Fruit fly (Drosophila melanogaster) whole organism, embryonic: ENCODE measurements around the gene MtnF.

Source experiments
- BtbVII ChIP-seq: fragments of 200-800 bp; sonication (Bioruptor generic); optimal IDR thresholded peaks from 3 replicates; lab custom pipeline; 2017; ENCODE audit warnings: missing biosample characterization, mild to moderate bottlenecking, missing genetic modification characterization
- CG10462 ChIP-seq: fragments of 200-800 bp; sonication (Bioruptor generic); optimal IDR thresholded peaks from 2 replicates; lab custom pipeline; 2016; ENCODE audit warnings: missing biosample characterization, missing genetic modification characterization
- CG11456 ChIP-seq: fragments of 200-800 bp; sonication (Bioruptor generic); IDR thresholded peaks from 3 replicates; pipeline ENCODE4 v1.3.6; 2022; ENCODE audit warnings: missing biosample characterization, missing genetic modification characterization
- CG11696 ChIP-seq: fragments of 200-800 bp; sonication (Bioruptor generic); IDR thresholded peaks from 2 replicates; pipeline ENCODE4 v1.3.6; 2022; ENCODE audit warnings: missing biosample characterization, missing genetic modification characterization
- CG12236 ChIP-seq: fragments of 200-800 bp; sonication (Bioruptor generic); optimal IDR thresholded peaks from 2 replicates; lab custom pipeline; 2016; ENCODE audit warnings: missing biosample characterization, missing genetic modification characterization
- CG14014 ChIP-seq: fragments of 200-800 bp; sonication (Bioruptor generic); IDR thresholded peaks from 2 replicates; pipeline ENCODE4 v1.3.6; 2022; ENCODE audit warnings: missing biosample characterization, missing genetic modification characterization
- CG17385 ChIP-seq: fragments of 200-800 bp; sonication (Bioruptor generic); optimal IDR thresholded peaks from 3 replicates; lab custom pipeline; 2018; ENCODE audit warnings: missing biosample characterization, mild to moderate bottlenecking, missing genetic modification characterization
- CG2199 ChIP-seq: fragments of 200-800 bp; sonication (Bioruptor generic); IDR thresholded peaks from 3 replicates; pipeline ENCODE4 v1.3.6; 2022; ENCODE audit warnings: missing biosample characterization, missing genetic modification characterization
- CG30403 ChIP-seq: fragments of 200-800 bp; sonication (Bioruptor generic); optimal IDR thresholded peaks from 3 replicates; lab custom pipeline; 2016; ENCODE audit warnings: missing biosample characterization, missing genetic modification characterization
- CG33213 ChIP-seq: fragments of 200-800 bp; sonication (Bioruptor generic); optimal IDR thresholded peaks from 3 replicates; lab custom pipeline; 2016; ENCODE audit warnings: missing biosample characterization, missing genetic modification characterization
- CG4282 ChIP-seq: fragments of 200-800 bp; sonication (Bioruptor generic); optimal IDR thresholded peaks from 2 replicates; lab custom pipeline; 2016; ENCODE audit warnings: missing biosample characterization, missing genetic modification characterization
- CG4730 ChIP-seq: fragments of 200-800 bp; sonication (Bioruptor generic); IDR thresholded peaks from 2 replicates; pipeline ENCODE4 v1.3.6; 2022; ENCODE audit warnings: missing biosample characterization, missing genetic modification characterization
- CG6791 ChIP-seq: fragments of 200-800 bp; sonication (Bioruptor generic); IDR thresholded peaks from 3 replicates; pipeline ENCODE4 v1.3.6; 2022; ENCODE audit warnings: missing biosample characterization, missing genetic modification characterization; ENCODE audit not compliant: partially characterized antibody
- CG8359 ChIP-seq: fragments of 200-800 bp; sonication (Bioruptor generic); optimal IDR thresholded peaks from 2 replicates; lab custom pipeline; 2017; ENCODE audit warnings: missing biosample characterization, mild to moderate bottlenecking, missing genetic modification characterization, borderline replicate concordance
- CG8388 ChIP-seq: fragments of 200-800 bp; sonication (Bioruptor generic); optimal IDR thresholded peaks from 2 replicates; lab custom pipeline; 2019; ENCODE audit warnings: missing biosample characterization, mild to moderate bottlenecking, missing genetic modification characterization, moderate library complexity
- CG9876 ChIP-seq: fragments of 200-800 bp; sonication (Bioruptor generic); optimal IDR thresholded peaks from 2 replicates; lab custom pipeline; 2016; ENCODE audit warnings: missing biosample characterization, missing genetic modification characterization
- Camta ChIP-seq: fragments of 200-800 bp; sonication (Bioruptor generic); optimal IDR thresholded peaks from 2 replicates; lab custom pipeline; 2016; ENCODE audit warnings: missing biosample characterization, missing genetic modification characterization
- CoRest ChIP-seq: fragments of 200-800 bp; sonication (Bioruptor generic); optimal IDR thresholded peaks from 3 replicates; lab custom pipeline; 2018; ENCODE audit warnings: missing biosample characterization, mild to moderate bottlenecking, missing genetic modification characterization, moderate library complexity
- Dad ChIP-seq: fragments of 200-800 bp; sonication (Bioruptor generic); optimal IDR thresholded peaks from 3 replicates; lab custom pipeline; 2016; ENCODE audit warnings: missing biosample characterization, missing genetic modification characterization
- Dip3 ChIP-seq: fragments of 200-800 bp; sonication (Bioruptor generic); optimal IDR thresholded peaks from 3 replicates; lab custom pipeline; 2016; ENCODE audit warnings: missing biosample characterization, missing genetic modification characterization
- E2f1 ChIP-seq: fragments of 200-800 bp; sonication (Bioruptor generic); IDR thresholded peaks from 2 replicates; pipeline ENCODE4 v1.3.6; 2022; ENCODE audit warnings: missing biosample characterization, missing genetic modification characterization
- Hand ChIP-seq: fragments of 200-800 bp; sonication (Bioruptor generic); optimal IDR thresholded peaks from 2 replicates; lab custom pipeline; 2017; ENCODE audit warnings: mild to moderate bottlenecking, missing biosample characterization, missing genetic modification reagents, missing genetic modification characterization
- HmgD ChIP-seq: fragments of 200-800 bp; sonication (Bioruptor generic); optimal IDR thresholded peaks from 3 replicates; lab custom pipeline; 2016; ENCODE audit warnings: missing biosample characterization, missing genetic modification characterization
- HmgZ ChIP-seq: fragments of 200-800 bp; sonication (Bioruptor generic); optimal IDR thresholded peaks from 2 replicates; lab custom pipeline; 2018; ENCODE audit warnings: missing biosample characterization, mild to moderate bottlenecking, missing genetic modification characterization
- Meics ChIP-seq: fragments of 200-800 bp; sonication (Bioruptor generic); optimal IDR thresholded peaks from 2 replicates; lab custom pipeline; 2017; ENCODE audit warnings: missing biosample characterization, mild to moderate bottlenecking, missing genetic modification characterization
- Sin3A ChIP-seq: fragments of >200 bp; optimal IDR thresholded peaks from 2 replicates; lab custom pipeline; 2018
- Six4 ChIP-seq: fragments of 200-800 bp; sonication (Bioruptor generic); optimal IDR thresholded peaks from 2 replicates; lab custom pipeline; 2016; ENCODE audit warnings: missing biosample characterization, missing genetic modification characterization
- TFAM ChIP-seq: fragments of 200-800 bp; sonication (Bioruptor generic); optimal IDR thresholded peaks from 2 replicates; lab custom pipeline; 2017; ENCODE audit warnings: missing biosample characterization, missing genetic modification characterization, inconsistent platforms
- YL-1 ChIP-seq: fragments of 200-800 bp; sonication (Bioruptor generic); optimal IDR thresholded peaks from 3 replicates; lab custom pipeline; 2017; ENCODE audit warnings: missing biosample characterization, mild to moderate bottlenecking, missing genetic modification characterization
- ase ChIP-seq: fragments of 200-800 bp; sonication (Bioruptor generic); IDR thresholded peaks from 3 replicates; pipeline ENCODE4 v1.3.6; 2022; ENCODE audit warnings: missing biosample characterization, missing genetic modification characterization
- ash1 ChIP-seq: fragments of 200-800 bp; sonication (Bioruptor generic); optimal IDR thresholded peaks from 2 replicates; lab custom pipeline; 2018; ENCODE audit warnings: missing biosample characterization, mild to moderate bottlenecking, missing genetic modification characterization
- az2 ChIP-seq: fragments of 200-800 bp; sonication (Bioruptor generic); optimal IDR thresholded peaks from 3 replicates; lab custom pipeline; 2016; ENCODE audit warnings: missing biosample characterization, missing genetic modification characterization
- btn ChIP-seq: fragments of 200-800 bp; sonication (Bioruptor generic); optimal IDR thresholded peaks from 2 replicates; lab custom pipeline; 2016; ENCODE audit warnings: missing biosample characterization, missing genetic modification characterization
- chn ChIP-seq: fragments of 200-800 bp; sonication (Bioruptor generic); optimal IDR thresholded peaks from 2 replicates; lab custom pipeline; 2016; ENCODE audit warnings: missing biosample characterization, missing genetic modification characterization
- dpn ChIP-seq, 2 experiments: fragments of 200-800 bp; sonication (Bioruptor generic); optimal IDR thresholded peaks; 3 replicates each; lab custom pipeline; 2016; ENCODE audit warnings: missing biosample characterization in 2 of 2, missing genetic modification characterization in 2 of 2
- fu2 ChIP-seq: fragments of 200-800 bp; sonication (Bioruptor generic); optimal IDR thresholded peaks from 2 replicates; lab custom pipeline; 2016; ENCODE audit warnings: missing biosample characterization, missing genetic modification characterization
- grn ChIP-seq: fragments of 200-800 bp; sonication (Bioruptor generic); optimal IDR thresholded peaks from 3 replicates; lab custom pipeline; 2017; ENCODE audit warnings: missing biosample characterization, missing genetic modification characterization
- gsb-n ChIP-seq: fragments of 200-800 bp; sonication (Bioruptor generic); optimal IDR thresholded peaks from 3 replicates; lab custom pipeline; 2018; ENCODE audit warnings: missing biosample characterization, mild to moderate bottlenecking, missing genetic modification characterization
- her ChIP-seq: fragments of 200-800 bp; sonication (Bioruptor generic); optimal IDR thresholded peaks from 2 replicates; lab custom pipeline; 2016; ENCODE audit warnings: missing biosample characterization, missing genetic modification characterization
- lola ChIP-seq, 3 experiments: fragments of >200 bp in 2 of 3; fragments of 200-800 bp in 1 of 3; sonication (Bioruptor generic) in 1 of 3; optimal IDR thresholded peaks; 2 replicates each; lab custom pipeline; 2017 to 2019; ENCODE audit warnings: missing biosample characterization in 3 of 3, missing genetic modification characterization in 3 of 3, mild to moderate bottlenecking in 1 of 3, moderate library complexity in 1 of 3
- mirr ChIP-seq: fragments of 200-800 bp; sonication (Bioruptor generic); optimal IDR thresholded peaks from 3 replicates; lab custom pipeline; 2018; ENCODE audit warnings: missing biosample characterization, mild to moderate bottlenecking, missing genetic modification characterization
- nau ChIP-seq: fragments of 200-800 bp; sonication (Bioruptor generic); optimal IDR thresholded peaks from 3 replicates; lab custom pipeline; 2017; ENCODE audit warnings: missing biosample characterization, mild to moderate bottlenecking, missing genetic modification characterization, missing genetic modification reagents
- nom ChIP-seq: fragments of 200-800 bp; sonication (Bioruptor generic); optimal IDR thresholded peaks from 2 replicates; lab custom pipeline; 2017; ENCODE audit warnings: missing biosample characterization, missing genetic modification characterization, mild to moderate bottlenecking, moderate library complexity, missing genetic modification reagents
- pita ChIP-seq: fragments of 200-800 bp; sonication (Bioruptor generic); optimal IDR thresholded peaks from 2 replicates; lab custom pipeline; 2017; ENCODE audit warnings: missing biosample characterization, mild to moderate bottlenecking, missing genetic modification characterization
- ranshi ChIP-seq: fragments of 200-800 bp; sonication (Bioruptor generic); IDR thresholded peaks from 2 replicates; pipeline ENCODE4 v1.3.6; 2022; ENCODE audit warnings: missing biosample characterization, missing genetic modification characterization
- sc ChIP-seq, 3 experiments: fragments of >200 bp in 2 of 3; fragments of 200-800 bp in 1 of 3; sonication (Bioruptor generic) in 1 of 3; optimal IDR thresholded peaks; 2 replicates in 2 of 3; 3 replicates in 1 of 3; lab custom pipeline; 2017; ENCODE audit warnings: mild to moderate bottlenecking in 1 of 3, missing biosample characterization in 1 of 3, missing genetic modification characterization in 1 of 3, missing genetic modification reagents in 1 of 3
- schlank ChIP-seq: fragments of 200-800 bp; sonication (Bioruptor generic); optimal IDR thresholded peaks from 2 replicates; lab custom pipeline; 2018; ENCODE audit warnings: missing biosample characterization, mild to moderate bottlenecking, missing genetic modification characterization
- scrt ChIP-seq: fragments of 200-800 bp; sonication (Bioruptor generic); optimal IDR thresholded peaks from 2 replicates; lab custom pipeline; 2018; ENCODE audit warnings: missing biosample characterization, mild to moderate bottlenecking, missing genetic modification characterization, moderate library complexity
- wdn ChIP-seq: fragments of 200-800 bp; sonication (Bioruptor generic); IDR thresholded peaks from 2 replicates; pipeline ENCODE4 v1.3.6; 2022; ENCODE audit warnings: missing biosample characterization, missing genetic modification characterization
- wor ChIP-seq: fragments of 200-800 bp; sonication (Bioruptor generic); IDR thresholded peaks from 2 replicates; pipeline ENCODE4 v1.3.6; 2022; ENCODE audit warnings: missing biosample characterization, missing genetic modification characterization
- zen2 ChIP-seq: fragments of 200-800 bp; sonication (Bioruptor generic); IDR thresholded peaks from 3 replicates; pipeline ENCODE4 v1.3.6; 2022; ENCODE audit warnings: missing biosample characterization, missing genetic modification characterization; ENCODE audit not compliant: partially characterized antibody
- zf30C ChIP-seq: fragments of 200-800 bp; sonication (Bioruptor generic); optimal IDR thresholded peaks from 3 replicates; lab custom pipeline; 2018; ENCODE audit warnings: missing biosample characterization, mild to moderate bottlenecking, missing genetic modification characterization

MtnF gene

DNA sequence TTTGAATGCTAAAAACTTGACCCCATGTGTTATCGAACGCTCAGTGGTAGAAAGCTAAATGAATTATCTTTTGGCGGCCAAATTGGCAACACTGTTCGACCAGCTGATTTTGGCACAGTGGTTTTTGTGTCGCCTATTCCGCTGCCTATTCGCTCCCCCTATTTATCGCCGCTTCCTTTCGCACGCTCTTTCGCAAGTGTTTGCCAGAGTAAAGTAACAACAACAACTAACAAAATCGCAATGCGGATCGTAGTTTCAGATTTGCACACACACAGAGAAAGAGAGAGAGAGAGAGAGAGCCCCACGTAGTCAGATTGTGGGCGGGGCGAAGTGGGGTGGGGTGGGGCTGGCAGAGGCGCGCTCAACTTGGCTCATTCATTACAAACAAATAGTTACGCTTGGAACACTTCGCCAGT is 16.1 kb upstream of the MtnF start (continued):
- TF ChIP-seq ranshi (GFP tag; lab: Robert Waterston, UW) (0 out of 2 replicates have a peak, but pooled peaks have one; percentile 16), dpn (GFP tag; optimal IDR thresholded peaks at IDR 0.05; lab: Kevin White, UChicago) (no peak), CG8359 (GFP tag; lab: Kevin White, UChicago) (no peak), ash1 (GFP tag; lab: Kevin White, UChicago) (no peak), CG10462 (GFP tag; lab: Kevin White, UChicago) (no peak), CG8388 (GFP tag; lab: Kevin White, UChicago) (no peak), wor (GFP tag; lab: Robert Waterston, UW) (no peak), Dad (GFP tag; lab: Kevin White, UChicago) (no peak), wdn (GFP tag; lab: Robert Waterston, UW) (no peak), zf30C (GFP tag; lab: Kevin White, UChicago) (no peak), CG14014 (no peak), CG11696 (GFP tag; lab: Robert Waterston, UW) (no peak), scrt (GFP tag; lab: Kevin White, UChicago) (no peak), HmgZ (peak; percentile 7), ase (no peak), CG17385 (GFP tag; lab: Kevin White, UChicago) (no peak), Meics (GFP tag; lab: Kevin White, UChicago) (no peak), CG4730 (no peak), schlank (tag; lab: Kevin White, UChicago) (no peak), lola (GFP tag; optimal IDR thresholded peaks at IDR 0.05; lab: Kevin White, UChicago) (no peak), her (no peak), BtbVII (GFP tag; lab: Kevin White, UChicago) (no peak), CoRest (tag; lab: Kevin White, UChicago) (no peak), fu2 (GFP tag; lab: Kevin White, UChicago) (no peak), az2 (GFP tag; lab: Kevin White, UChicago) (no peak), CG12236 (GFP tag; lab: Kevin White, UChicago) (no peak), zen2 (GFP tag; lab: Robert Waterston, UW) (no peak), CG30403 (GFP tag; lab: Kevin White, UChicago) (no peak), TFAM (GFP tag; lab: Kevin White, UChicago) (no peak), grn (no peak), nom (GFP tag; lab: Kevin White, UChicago) (peak; percentile 75), HmgD (GFP tag; lab: Kevin White, UChicago) (no peak), Dip3 (GFP tag; lab: Kevin White, UChicago) (no peak), btn (GFP tag; lab: Kevin White, UChicago) (no peak), Sin3A (lab: Kevin White, UChicago) (no peak), CG9876 (GFP tag; lab: Kevin White, UChicago) (no peak), chn (GFP tag; lab: Kevin White, UChicago) (no peak), mirr (GFP tag; lab: Kevin White, UChicago) (peak; percentile 32), sc (optimal IDR thresholded peaks at IDR 0.05; lab: Kevin White, UChicago) (no peak), sc (GFP tag; optimal IDR thresholded peaks at IDR 0.05; lab: Kevin White, UChicago) (no peak), Camta (GFP tag; lab: Kevin White, UChicago) (no peak), E2f1 (GFP tag; lab: Robert Waterston, UW) (no peak), CG6791 (GFP tag; lab: Robert Waterston, UW) (no peak), CG11456 (GFP tag; lab: Robert Waterston, UW) (no peak), gsb-n (tag; lab: Kevin White, UChicago) (no peak), nau (no peak), YL-1 (GFP tag; lab: Kevin White, UChicago) (peak; percentile 5), pita (GFP tag; lab: Kevin White, UChicago) (no peak), CG33213 (no peak), Hand (peak; percentile 28), CG4282 (GFP tag; lab: Kevin White, UChicago) (no peak), Six4 (GFP tag; lab: Kevin White, UChicago) (no peak), CG2199 (no peak)
